Worm (Caenorhabditis elegans) whole organism, L3 larva: Measurements from ENCODE around the gene C27A2.7.

Experiments
- R02D3.7 ChIP-seq: fragments of 150-350 bp; optimal IDR thresholded peaks from 2 replicates; lab custom pipeline; 2014; ENCODE audit warnings: missing biosample characterization, missing genetic modification characterization
- ZK546.5 ChIP-seq: sonication (generic microtip); optimal IDR thresholded peaks from 2 replicates; lab custom pipeline; 2017; ENCODE audit warnings: missing biosample characterization, missing genetic modification characterization
- aly-2 ChIP-seq: fragments of 150-350 bp; optimal IDR thresholded peaks from 2 replicates; lab custom pipeline; 2014; ENCODE audit warnings: missing biosample characterization, missing genetic modification characterization
- ama-1 ChIP-seq: fragments of 150-350 bp; optimal IDR thresholded peaks from 2 replicates; lab custom pipeline; 2018
- ceh-28 ChIP-seq: fragments of 150-350 bp; optimal IDR thresholded peaks from 2 replicates; lab custom pipeline; 2014; ENCODE audit warnings: missing biosample characterization, missing genetic modification reagents, missing genetic modification characterization
- ceh-82 ChIP-seq: fragments of 150-350 bp; optimal IDR thresholded peaks from 2 replicates; lab custom pipeline; 2014; ENCODE audit warnings: missing biosample characterization, missing genetic modification characterization
- ceh-9 ChIP-seq: sonication (generic microtip); optimal IDR thresholded peaks from 2 replicates; lab custom pipeline; 2018; ENCODE audit warnings: missing biosample characterization, missing genetic modification characterization
- daf-12 ChIP-seq: fragments of 150-350 bp; optimal IDR thresholded peaks from 2 replicates; lab custom pipeline; 2014; ENCODE audit warnings: missing biosample characterization, missing genetic modification reagents, missing genetic modification characterization
- egl-27 ChIP-seq: sonication (generic microtip); optimal IDR thresholded peaks from 4 replicates; lab custom pipeline; 2017; ENCODE audit warnings: missing biosample characterization, missing genetic modification reagents, missing genetic modification characterization
- egl-5 ChIP-seq: fragments of 150-350 bp; optimal IDR thresholded peaks from 2 replicates; lab custom pipeline; 2017; ENCODE audit warnings: missing biosample characterization, missing genetic modification reagents, missing genetic modification characterization, inconsistent platforms
- elt-1 ChIP-seq: fragments of 150-350 bp; optimal IDR thresholded peaks from 2 replicates; lab custom pipeline; 2014; ENCODE audit warnings: missing biosample characterization, missing genetic modification characterization
- elt-2 ChIP-seq: sonication (generic microtip); optimal IDR thresholded peaks from 2 replicates; lab custom pipeline; 2016; ENCODE audit warnings: missing genetic modification reagents, mild to moderate bottlenecking, missing genetic modification characterization, missing compliant biosample characterization
- fkh-10 ChIP-seq: sonication (generic microtip); optimal IDR thresholded peaks from 2 replicates; lab custom pipeline; 2017; ENCODE audit warnings: missing biosample characterization, missing genetic modification reagents, missing genetic modification characterization
- fkh-2 ChIP-seq: fragments of 150-350 bp; optimal IDR thresholded peaks from 2 replicates; lab custom pipeline; 2014; ENCODE audit warnings: missing biosample characterization, missing genetic modification reagents, missing genetic modification characterization
- hmg-11 ChIP-seq: sonication (generic microtip); optimal IDR thresholded peaks from 2 replicates; lab custom pipeline; 2016; ENCODE audit warnings: missing genetic modification characterization, missing compliant biosample characterization
- jun-1 ChIP-seq: fragments of 150-350 bp; optimal IDR thresholded peaks from 2 replicates; lab custom pipeline; 2014; ENCODE audit warnings: missing biosample characterization, missing genetic modification reagents, missing genetic modification characterization
- lin-15B ChIP-seq: fragments of 150-350 bp; optimal IDR thresholded peaks from 2 replicates; lab custom pipeline; 2014; ENCODE audit warnings: missing biosample characterization, missing genetic modification characterization
- lin-39 ChIP-seq: fragments of 150-350 bp; optimal IDR thresholded peaks from 2 replicates; lab custom pipeline; 2018; ENCODE audit warnings: missing biosample characterization, missing genetic modification reagents, missing genetic modification characterization
- mdl-1 ChIP-seq: fragments of 150-350 bp; optimal IDR thresholded peaks from 2 replicates; lab custom pipeline; 2014; ENCODE audit warnings: missing biosample characterization, missing genetic modification characterization
- mml-1 ChIP-seq: fragments of 150-350 bp; sonication (generic microtip); optimal IDR thresholded peaks from 3 replicates; lab custom pipeline; 2014; ENCODE audit warnings: missing biosample characterization, missing genetic modification characterization
- nfya-1 ChIP-seq: sonication (generic microtip); optimal IDR thresholded peaks from 2 replicates; lab custom pipeline; 2017; ENCODE audit warnings: missing genetic modification characterization, mild to moderate bottlenecking, missing compliant biosample characterization, antibody characterized with exemption, moderate library complexity; ENCODE audit not compliant: insufficient read depth
- nhr-23 ChIP-seq: fragments of 150-350 bp; optimal IDR thresholded peaks from 2 replicates; lab custom pipeline; 2014; ENCODE audit warnings: missing biosample characterization, missing genetic modification reagents, missing genetic modification characterization
- nhr-237 ChIP-seq: fragments of 150-350 bp; optimal IDR thresholded peaks from 2 replicates; lab custom pipeline; 2014; ENCODE audit warnings: missing biosample characterization, missing genetic modification characterization
- nhr-25 ChIP-seq: sonication (generic microtip); optimal IDR thresholded peaks from 2 replicates; lab custom pipeline; 2017; ENCODE audit warnings: missing biosample characterization, missing genetic modification characterization
- nhr-28 ChIP-seq: fragments of 150-350 bp; optimal IDR thresholded peaks from 2 replicates; lab custom pipeline; 2014; ENCODE audit warnings: missing biosample characterization, missing genetic modification characterization
- nhr-43 ChIP-seq: sonication (generic microtip); optimal IDR thresholded peaks from 2 replicates; lab custom pipeline; 2016; ENCODE audit warnings: mild to moderate bottlenecking, missing genetic modification characterization, missing compliant biosample characterization; ENCODE audit not compliant: poor library complexity, severe bottlenecking
- nhr-67 ChIP-seq: fragments of 150-350 bp; optimal IDR thresholded peaks from 2 replicates; lab custom pipeline; 2014; ENCODE audit warnings: missing biosample characterization, missing genetic modification characterization
- nhr-76 ChIP-seq: fragments of 150-350 bp; sonication (generic microtip); optimal IDR thresholded peaks from 5 replicates; lab custom pipeline; 2014; ENCODE audit warnings: missing biosample characterization, missing genetic modification characterization
- nhr-77 ChIP-seq: fragments of 150-350 bp; optimal IDR thresholded peaks from 2 replicates; lab custom pipeline; 2014; ENCODE audit warnings: missing biosample characterization, missing genetic modification characterization
- pha-4 ChIP-seq: fragments of 150-350 bp; optimal IDR thresholded peaks from 2 replicates; lab custom pipeline; 2014; ENCODE audit warnings: missing biosample characterization, missing genetic modification reagents, missing genetic modification characterization
- pqm-1 ChIP-seq: fragments of 150-350 bp; optimal IDR thresholded peaks from 2 replicates; lab custom pipeline; 2017; ENCODE audit warnings: missing biosample characterization, missing genetic modification characterization, inconsistent platforms
- sea-2 ChIP-seq: fragments of 150-350 bp; sonication (generic microtip); optimal IDR thresholded peaks from 4 replicates; lab custom pipeline; 2014; ENCODE audit warnings: missing biosample characterization, missing genetic modification reagents, missing genetic modification characterization
- skn-1 ChIP-seq: fragments of 150-350 bp; optimal IDR thresholded peaks from 2 replicates; lab custom pipeline; 2014; ENCODE audit warnings: missing biosample characterization, missing genetic modification characterization
- snpc-4 ChIP-seq: fragments of 150-350 bp; optimal IDR thresholded peaks from 2 replicates; lab custom pipeline; 2014; ENCODE audit warnings: missing biosample characterization, missing genetic modification characterization
- tbx-2 ChIP-seq: sonication (generic microtip); optimal IDR thresholded peaks from 2 replicates; lab custom pipeline; 2016; ENCODE audit warnings: mild to moderate bottlenecking, missing genetic modification characterization, missing compliant biosample characterization
- unc-39 ChIP-seq: sonication (generic microtip); optimal IDR thresholded peaks from 4 replicates; lab custom pipeline; 2017; ENCODE audit warnings: missing biosample characterization, missing genetic modification characterization
- unc-62 ChIP-seq: fragments of 150-350 bp; sonication (generic microtip); optimal IDR thresholded peaks from 4 replicates; lab custom pipeline; 2014; ENCODE audit warnings: missing biosample characterization, missing genetic modification reagents, missing genetic modification characterization
- zag-1 ChIP-seq: fragments of 150-350 bp; optimal IDR thresholded peaks from 2 replicates; lab custom pipeline; 2014; ENCODE audit warnings: missing biosample characterization, missing genetic modification characterization

The C27A2.7 gene

ce11 chrII:5099034-5099433, 27.9 kb upstream of the C27A2.7 start:
- TF ChIP-seq sea-2 (GFP tag; lab: Kevin White, UChicago) (no peak), nfya-1 (tag; lab: Kevin White, UChicago) (peak; percentile 86)

DNA sequence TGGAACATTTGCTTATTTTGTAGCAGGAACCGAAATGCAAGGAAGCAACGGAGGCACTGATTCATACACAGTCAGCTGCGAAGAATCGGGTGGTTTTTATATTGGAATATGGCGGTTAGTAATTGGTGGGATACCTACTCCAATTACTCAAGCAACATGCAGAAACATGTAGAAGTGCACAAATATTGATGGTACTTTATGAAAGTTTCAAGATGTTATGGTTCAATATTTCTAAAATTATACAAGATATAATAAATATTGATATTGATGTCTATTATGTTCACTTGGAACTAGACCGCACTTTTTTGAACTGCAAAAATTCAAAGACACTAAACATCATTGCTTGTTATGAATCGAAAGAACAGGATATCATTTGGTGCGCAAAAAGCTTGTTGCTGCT, 22.8 kb upstream of the C27A2.7 start, which contains the start of gene C04G6.13:
TSS of gene C04G6.13 (plus strand) at position 301 of the 400 bp plus-strand sequence.
- no peak for TF ChIP-seq hmg-11 (tag; lab: Kevin White, UChicago)
- no peak for TF ChIP-seq lin-15B (tag; lab: Kevin White, UChicago)
- TF ChIP-seq ZK546.5 (tag; lab: Kevin White, UChicago) = no peak
- TF ChIP-seq R02D3.7 (tag; lab: Kevin White, UChicago) = no peak
- TF ChIP-seq ama-1 (lab: Kevin White, UChicago) = no peak
- TF ChIP-seq elt-1 = no peak
- TF ChIP-seq zag-1 (tag; lab: Kevin White, UChicago) = no peak
- no peak for TF ChIP-seq skn-1 (tag; lab: Kevin White, UChicago)
- TF ChIP-seq nhr-43 (tag; lab: Kevin White, UChicago) = no peak
- TF ChIP-seq unc-62 (GFP tag; lab: Kevin White, UChicago) = no peak
- no peak for TF ChIP-seq nhr-76 (tag; lab: Kevin White, UChicago)
- TF ChIP-seq ceh-9 (tag; lab: Kevin White, UChicago) = no peak
- no peak for TF ChIP-seq daf-12 (tag; lab: Kevin White, UChicago)
- TF ChIP-seq jun-1 (tag; lab: Kevin White, UChicago) = no peak
- TF ChIP-seq ceh-82 (tag; lab: Kevin White, UChicago) = no peak
- no peak for TF ChIP-seq lin-39 (tag; lab: Kevin White, UChicago)

- TF ChIP-seq pqm-1 (tag; lab: Kevin White, UChicago) = peak; percentile 59
- TF ChIP-seq pha-4 (tag; lab: Kevin White, UChicago) = peak; percentile 98
- TF ChIP-seq nhr-237 (tag; lab: Kevin White, UChicago) = no peak
- peak; percentile 87 for TF ChIP-seq egl-5 (tag; lab: Kevin White, UChicago)
- peak; percentile 72 for TF ChIP-seq hmg-11 (tag; lab: Kevin White, UChicago)
- peak; percentile 95 for TF ChIP-seq elt-2
- no peak for TF ChIP-seq ZK546.5 (tag; lab: Kevin White, UChicago)
- TF ChIP-seq lin-39 (tag; lab: Kevin White, UChicago) = peak; percentile 61
- TF ChIP-seq nhr-43 (tag; lab: Kevin White, UChicago) = peak; percentile 51
- peak; percentile 77 for TF ChIP-seq nfya-1 (tag; lab: Kevin White, UChicago)
- no peak for TF ChIP-seq nhr-77
- peak; percentile 52 for TF ChIP-seq nhr-25 (tag; lab: Kevin White, UChicago)
- TF ChIP-seq egl-27 (tag; lab: Kevin White, UChicago) = no peak
- TF ChIP-seq snpc-4 (tag; lab: Kevin White, UChicago) = peak; percentile 73
- no peak for TF ChIP-seq aly-2 (tag; lab: Kevin White, UChicago)
- no peak for TF ChIP-seq mml-1 (tag; lab: Kevin White, UChicago)
- peak; percentile 39 for TF ChIP-seq ceh-28 (tag; lab: Kevin White, UChicago)
- peak; percentile 97 for TF ChIP-seq fkh-2 (tag; lab: Kevin White, UChicago)
- peak; percentile 72 for TF ChIP-seq nhr-23 (tag; lab: Kevin White, UChicago)
- no peak for TF ChIP-seq unc-39 (tag; lab: Kevin White, UChicago)
- no peak for TF ChIP-seq fkh-10 (GFP tag; lab: Kevin White, UChicago)
- TF ChIP-seq mdl-1 (tag; lab: Kevin White, UChicago) = no peak
- TF ChIP-seq nhr-67 (tag; lab: Kevin White, UChicago) = no peak
- no peak for TF ChIP-seq tbx-2 (tag; lab: Kevin White, UChicago)
- TF ChIP-seq nhr-28 (tag; lab: Kevin White, UChicago) = no peak
Observed at ce11 chrII:5092362-5093281, 21.5 kb upstream of the C27A2.7 start, which contains the start of gene C04G6.2. TSS of gene C04G6.2 (plus strand) at chrII:5093231.
